Worm (Caenorhabditis elegans) whole organism, L2 larva: ENCODE measurements around the gene nas-22.

Experiments
- F13H6.1 ChIP-seq: sonication (generic microtip); optimal IDR thresholded peaks from 2 replicates; lab custom pipeline; 2016; ENCODE audit warnings: missing genetic modification characterization, missing compliant biosample characterization
- alr-1 ChIP-seq: fragments of 150-350 bp; optimal IDR thresholded peaks from 2 replicates; lab custom pipeline; 2014; ENCODE audit warnings: missing biosample characterization, missing genetic modification characterization
- ceh-16 ChIP-seq: fragments of 150-350 bp; optimal IDR thresholded peaks from 2 replicates; lab custom pipeline; 2014; ENCODE audit warnings: missing biosample characterization, missing genetic modification characterization
- ceh-82 ChIP-seq: fragments of 150-350 bp; optimal IDR thresholded peaks from 2 replicates; lab custom pipeline; 2014; ENCODE audit warnings: missing biosample characterization, missing genetic modification characterization
- fos-1 ChIP-seq: fragments of 150-350 bp; optimal IDR thresholded peaks from 2 replicates; lab custom pipeline; 2014; ENCODE audit warnings: missing biosample characterization, missing genetic modification characterization
- nhr-6 ChIP-seq: fragments of 150-350 bp; optimal IDR thresholded peaks from 2 replicates; lab custom pipeline; 2014; ENCODE audit warnings: missing biosample characterization, missing genetic modification characterization
- nhr-77 ChIP-seq: fragments of 150-350 bp; optimal IDR thresholded peaks from 2 replicates; lab custom pipeline; 2014; ENCODE audit warnings: missing biosample characterization, missing genetic modification characterization
- snpc-4 ChIP-seq: fragments of 150-350 bp; optimal IDR thresholded peaks from 2 replicates; lab custom pipeline; 2014; ENCODE audit warnings: missing biosample characterization, missing genetic modification characterization
- unc-62 ChIP-seq: fragments of 150-350 bp; optimal IDR thresholded peaks from 2 replicates; lab custom pipeline; 2014; ENCODE audit warnings: missing biosample characterization, missing genetic modification reagents, missing genetic modification characterization

- TF ChIP-seq ceh-16 (tag; lab: Kevin White, UChicago) (no peak), nhr-6 (tag; lab: Kevin White, UChicago) (no peak), unc-62 (GFP tag; lab: Kevin White, UChicago) (no peak), F13H6.1 (tag; lab: Kevin White, UChicago) (peak; percentile 56), ceh-82 (tag; lab: Kevin White, UChicago) (no peak), snpc-4 (tag; lab: Kevin White, UChicago) (no peak), alr-1 (no peak), nhr-77 (tag; lab: Kevin White, UChicago) (no peak), fos-1 (tag; lab: Kevin White, UChicago) (no peak)
Measured at ce11 chrV:11446297-11446696, 28.2 kb upstream of the nas-22 start, which contains the start of gene mig-17.
